Worm (Caenorhabditis elegans) whole organism, L1 larva: ENCODE data around the gene prp-9.

ENCODE experiments used
- mep-1 ChIP-seq: fragments of 150-350 bp; optimal IDR thresholded peaks from 2 replicates; lab custom pipeline; 2014; ENCODE audit warnings: missing biosample characterization, missing genetic modification characterization
- swsn-7 ChIP-seq: sonication (generic microtip); optimal IDR thresholded peaks from 2 replicates; lab custom pipeline; 2016; ENCODE audit warnings: missing genetic modification characterization, missing compliant biosample characterization

DNA sequence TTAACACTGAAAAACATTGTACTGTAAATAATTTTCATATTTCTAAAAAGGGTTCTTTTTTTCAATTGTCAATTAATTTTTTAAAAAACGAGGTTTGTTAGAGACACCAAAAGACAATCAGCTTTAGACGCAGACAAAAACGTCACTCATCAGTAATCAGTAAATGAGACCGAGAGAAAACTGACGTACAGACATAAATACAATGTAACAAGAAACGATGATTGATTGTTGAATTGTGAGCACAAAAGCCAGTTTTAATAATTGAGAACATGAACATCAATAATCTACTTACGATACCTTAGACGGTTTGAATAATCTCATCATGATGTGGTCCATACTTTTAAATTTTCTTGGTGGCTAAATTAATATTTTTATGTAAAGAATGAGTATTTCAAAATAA lies 18.4 kb downstream of the prp-9 start:
- TF ChIP-seq mep-1 (tag; lab: Kevin White, UChicago): no peak
- TF ChIP-seq swsn-7: no peak
